Worm (Caenorhabditis elegans) whole organism, L2 larva: ENCODE data around the gene F46G11.2.

ENCODE experiments used
- C34F6.9 ChIP-seq: fragments of 150-350 bp; optimal IDR thresholded peaks from 2 replicates; lab custom pipeline; 2014; ENCODE audit warnings: missing biosample characterization, missing genetic modification characterization
- F13H6.1 ChIP-seq: sonication (generic microtip); optimal IDR thresholded peaks from 2 replicates; lab custom pipeline; 2016; ENCODE audit warnings: missing genetic modification characterization, missing compliant biosample characterization
- Y55F3AM.14 ChIP-seq: fragments of 200-800 bp; sonication (Bioruptor generic); optimal IDR thresholded peaks from 2 replicates; lab custom pipeline; 2018; ENCODE audit warnings: mild to moderate bottlenecking, missing genetic modification characterization, missing compliant biosample characterization
- ZK546.5 ChIP-seq: sonication (generic microtip); optimal IDR thresholded peaks from 2 replicates; lab custom pipeline; 2017; ENCODE audit warnings: missing biosample characterization, missing genetic modification characterization
- alr-1 ChIP-seq: fragments of 150-350 bp; optimal IDR thresholded peaks from 2 replicates; lab custom pipeline; 2014; ENCODE audit warnings: missing biosample characterization, missing genetic modification characterization
- aly-2 ChIP-seq: fragments of 150-350 bp; optimal IDR thresholded peaks from 2 replicates; lab custom pipeline; 2014; ENCODE audit warnings: missing biosample characterization, missing genetic modification characterization
- ama-1 ChIP-seq: fragments of 150-350 bp; optimal IDR thresholded peaks from 2 replicates; lab custom pipeline; 2018; ENCODE audit warnings: inconsistent platforms
- blmp-1 ChIP-seq: sonication (generic microtip); optimal IDR thresholded peaks from 2 replicates; lab custom pipeline; 2017; ENCODE audit warnings: missing genetic modification characterization, mild to moderate bottlenecking, missing compliant biosample characterization, antibody characterized with exemption, moderate library complexity; ENCODE audit not compliant: insufficient read depth
- ceh-16 ChIP-seq: fragments of 150-350 bp; optimal IDR thresholded peaks from 2 replicates; lab custom pipeline; 2014; ENCODE audit warnings: missing biosample characterization, missing genetic modification characterization
- ceh-82 ChIP-seq: fragments of 150-350 bp; optimal IDR thresholded peaks from 2 replicates; lab custom pipeline; 2014; ENCODE audit warnings: missing biosample characterization, missing genetic modification characterization
- crh-2 ChIP-seq: sonication (generic microtip); optimal IDR thresholded peaks from 2 replicates; lab custom pipeline; 2017; ENCODE audit warnings: missing biosample characterization, missing genetic modification characterization
- dmd-4 ChIP-seq: sonication (generic microtip); optimal IDR thresholded peaks from 2 replicates; lab custom pipeline; 2017; ENCODE audit warnings: missing biosample characterization, missing genetic modification characterization
- elt-1 ChIP-seq: fragments of 150-350 bp; optimal IDR thresholded peaks from 2 replicates; lab custom pipeline; 2014; ENCODE audit warnings: missing biosample characterization, missing genetic modification characterization
- elt-3 ChIP-seq: sonication (generic microtip); optimal IDR thresholded peaks from 2 replicates; lab custom pipeline; 2017; ENCODE audit warnings: missing biosample characterization, missing genetic modification characterization
- fos-1 ChIP-seq: fragments of 150-350 bp; optimal IDR thresholded peaks from 2 replicates; lab custom pipeline; 2014; ENCODE audit warnings: missing biosample characterization, missing genetic modification characterization
- gmeb-1 ChIP-seq: fragments of 150-350 bp; optimal IDR thresholded peaks from 2 replicates; lab custom pipeline; 2014; ENCODE audit warnings: missing biosample characterization, missing genetic modification characterization
- lin-11 ChIP-seq: fragments of 150-350 bp; sonication (generic microtip); optimal IDR thresholded peaks from 2 replicates; lab custom pipeline; 2014; ENCODE audit warnings: missing biosample characterization, missing genetic modification characterization, inconsistent platforms, mixed read lengths
- lin-13 ChIP-seq: fragments of 150-350 bp; optimal IDR thresholded peaks from 2 replicates; lab custom pipeline; 2014; ENCODE audit warnings: missing biosample characterization, missing genetic modification reagents, missing genetic modification characterization
- lin-39 ChIP-seq: fragments of 150-350 bp; optimal IDR thresholded peaks from 2 replicates; lab custom pipeline; 2014; ENCODE audit warnings: missing biosample characterization, missing genetic modification reagents, missing genetic modification characterization
- lsy-2 ChIP-seq, 2 experiments: fragments of 150-350 bp in 1 of 2; sonication (generic microtip) in 1 of 2; optimal IDR thresholded peaks; 2 replicates each; lab custom pipeline; 2014 to 2017; ENCODE audit warnings: missing biosample characterization in 2 of 2, missing genetic modification characterization in 2 of 2
- mab-5 ChIP-seq: fragments of 150-350 bp; optimal IDR thresholded peaks from 2 replicates; lab custom pipeline; 2014; ENCODE audit warnings: missing biosample characterization, missing genetic modification characterization
- mbf-1 ChIP-seq: sonication (generic microtip); optimal IDR thresholded peaks from 2 replicates; lab custom pipeline; 2017; ENCODE audit warnings: missing biosample characterization, missing genetic modification characterization
- nhr-10 ChIP-seq: sonication (generic microtip); optimal IDR thresholded peaks from 2 replicates; lab custom pipeline; 2017; ENCODE audit warnings: missing biosample characterization, missing genetic modification characterization
- nhr-11 ChIP-seq: fragments of 150-350 bp; optimal IDR thresholded peaks from 2 replicates; lab custom pipeline; 2014; ENCODE audit warnings: missing biosample characterization, missing genetic modification characterization
- nhr-12 ChIP-seq: fragments of 150-350 bp; optimal IDR thresholded peaks from 2 replicates; lab custom pipeline; 2014; ENCODE audit warnings: missing biosample characterization, missing genetic modification characterization
- nhr-129 ChIP-seq: fragments of 150-350 bp; optimal IDR thresholded peaks from 2 replicates; lab custom pipeline; 2014; ENCODE audit warnings: missing biosample characterization, missing genetic modification characterization
- nhr-21 ChIP-seq: fragments of 150-350 bp; optimal IDR thresholded peaks from 2 replicates; lab custom pipeline; 2014; ENCODE audit warnings: missing biosample characterization, missing genetic modification characterization
- nhr-23 ChIP-seq: fragments of 150-350 bp; optimal IDR thresholded peaks from 2 replicates; lab custom pipeline; 2014; ENCODE audit warnings: missing biosample characterization, missing genetic modification reagents, missing genetic modification characterization
- nhr-237 ChIP-seq: fragments of 150-350 bp; optimal IDR thresholded peaks from 2 replicates; lab custom pipeline; 2014; ENCODE audit warnings: missing biosample characterization, missing genetic modification characterization
- nhr-25 ChIP-seq: fragments of 150-350 bp; sonication (generic microtip); optimal IDR thresholded peaks from 3 replicates; lab custom pipeline; 2014; ENCODE audit warnings: missing biosample characterization, missing genetic modification characterization
- nhr-6 ChIP-seq: fragments of 150-350 bp; optimal IDR thresholded peaks from 2 replicates; lab custom pipeline; 2014; ENCODE audit warnings: missing biosample characterization, missing genetic modification characterization
- nhr-77 ChIP-seq: fragments of 150-350 bp; optimal IDR thresholded peaks from 2 replicates; lab custom pipeline; 2014; ENCODE audit warnings: missing biosample characterization, missing genetic modification characterization
- peb-1 ChIP-seq: fragments of 150-350 bp; optimal IDR thresholded peaks from 2 replicates; lab custom pipeline; 2014; ENCODE audit warnings: missing biosample characterization, missing genetic modification characterization
- sem-4 ChIP-seq: fragments of 150-350 bp; optimal IDR thresholded peaks from 2 replicates; lab custom pipeline; 2014; ENCODE audit warnings: missing biosample characterization, missing genetic modification reagents, missing genetic modification characterization
- skn-1 ChIP-seq: sonication (generic microtip); optimal IDR thresholded peaks from 2 replicates; lab custom pipeline; 2017; ENCODE audit warnings: missing biosample characterization, missing genetic modification characterization
- sma-3 ChIP-seq: sonication (generic microtip); optimal IDR thresholded peaks from 2 replicates; lab custom pipeline; 2016; ENCODE audit warnings: missing genetic modification reagents, missing genetic modification characterization, missing compliant biosample characterization
- sma-9 ChIP-seq, 2 experiments: fragments of 150-350 bp in 1 of 2; sonication (generic microtip) in 1 of 2; optimal IDR thresholded peaks; 2 replicates each; lab custom pipeline; 2014 to 2016; ENCODE audit warnings: missing genetic modification characterization in 2 of 2, mild to moderate bottlenecking in 1 of 2, missing biosample characterization in 1 of 2, missing compliant biosample characterization in 1 of 2, missing genetic modification reagents in 1 of 2, moderate library complexity in 1 of 2
- snpc-4 ChIP-seq: fragments of 150-350 bp; optimal IDR thresholded peaks from 2 replicates; lab custom pipeline; 2014; ENCODE audit warnings: missing biosample characterization, missing genetic modification characterization
- unc-39 ChIP-seq: fragments of 150-350 bp; optimal IDR thresholded peaks from 2 replicates; lab custom pipeline; 2014; ENCODE audit warnings: missing biosample characterization, missing genetic modification characterization
- unc-55 ChIP-seq: fragments of 150-350 bp; sonication (generic microtip); optimal IDR thresholded peaks from 3 replicates; lab custom pipeline; 2014; ENCODE audit warnings: missing biosample characterization, missing genetic modification reagents, missing genetic modification characterization
- zag-1 ChIP-seq: fragments of 150-350 bp; optimal IDR thresholded peaks from 2 replicates; lab custom pipeline; 2014; ENCODE audit warnings: missing biosample characterization, missing genetic modification characterization
- ztf-1 ChIP-seq: fragments of 200-800 bp; sonication (Bioruptor generic); conservative IDR thresholded peaks from 2 replicates; pipeline ENCODE4 v1.3.6; 2022; ENCODE audit warnings: missing genetic modification characterization, missing compliant biosample characterization
- ztf-11 ChIP-seq: sonication (generic microtip); optimal IDR thresholded peaks from 2 replicates; lab custom pipeline; 2017; ENCODE audit warnings: missing biosample characterization, missing genetic modification characterization
- ztf-4 ChIP-seq: fragments of 150-350 bp; optimal IDR thresholded peaks from 2 replicates; lab custom pipeline; 2014; ENCODE audit warnings: missing biosample characterization, missing genetic modification characterization

The F46G11.2 gene

ce11 chrX:5828085-5828484 is 40.1 kb downstream of the F46G11.2 start (continued):
- TF ChIP-seq nhr-21 (tag; lab: Kevin White, UChicago): peak; percentile 65

- TF ChIP-seq unc-39 (no peak), fos-1 (peak; percentile 10)
Measured at ce11 chrX:5829175-5829574, 41.2 kb downstream of the F46G11.2 start, which contains the start of gene acp-5. Gene acp-5, plus strand, starts transcription at chrX:5829435.

ce11 chrX:5831827-5832226 is 43.9 kb downstream of the F46G11.2 start:
- TF ChIP-seq zag-1 (tag; lab: Kevin White, UChicago) (no peak), nhr-129 (tag; lab: Kevin White, UChicago) (no peak), fos-1 (peak; percentile 16), lin-13 (GFP tag; lab: Kevin White, UChicago) (no peak), nhr-237 (tag; lab: Kevin White, UChicago) (no peak)

ce11 chrX:5834581-5835481 is 46.9 kb downstream of the F46G11.2 start, which contains the start of gene F13D11.4:
Gene F13D11.4, minus strand, starts transcription at chrX:5834805.
- TF ChIP-seq nhr-11 (no peak), ZK546.5 (tag; lab: Kevin White, UChicago) (no peak), ceh-82 (tag; lab: Kevin White, UChicago) (no peak), zag-1 (tag; lab: Kevin White, UChicago) (no peak), gmeb-1 (tag; lab: Kevin White, UChicago) (no peak), sma-9 (GFP tag; optimal IDR thresholded peaks at IDR 0.05; lab: Kevin White, UChicago) (peak; percentile 38), sma-9 (tag; optimal IDR thresholded peaks at IDR 0.05; lab: Kevin White, UChicago) (no peak), nhr-10 (tag; lab: Kevin White, UChicago) (no peak), nhr-77 (tag; lab: Kevin White, UChicago) (no peak), crh-2 (no peak), lin-39 (tag; lab: Kevin White, UChicago) (no peak), F13H6.1 (tag; lab: Kevin White, UChicago) (no peak), peb-1 (tag; lab: Kevin White, UChicago) (no peak), aly-2 (tag; lab: Kevin White, UChicago) (no peak), mbf-1 (tag; lab: Kevin White, UChicago) (no peak), skn-1 (tag; lab: Kevin White, UChicago) (no peak), ztf-1 (GFP tag; lab: Robert Waterston, UW) (no peak), ceh-16 (tag; lab: Kevin White, UChicago) (no peak), nhr-12 (tag; lab: Kevin White, UChicago) (no peak), nhr-6 (no peak), blmp-1 (tag; lab: Kevin White, UChicago) (peak; percentile 25), alr-1 (tag; lab: Kevin White, UChicago) (no peak), mab-5 (tag; lab: Kevin White, UChicago) (no peak), unc-55 (no peak), sem-4 (tag; lab: Kevin White, UChicago) (no peak), elt-1 (no peak), snpc-4 (tag; lab: Kevin White, UChicago) (no peak), nhr-129 (tag; lab: Kevin White, UChicago) (no peak), lsy-2 (tag; optimal IDR thresholded peaks at IDR 0.05; lab: Kevin White, UChicago) (no peak), ztf-11 (no peak), C34F6.9 (tag; lab: Kevin White, UChicago) (no peak), lin-11 (tag; lab: Kevin White, UChicago) (no peak), elt-3 (tag; lab: Kevin White, UChicago) (no peak), nhr-23 (tag; lab: Kevin White, UChicago) (no peak), nhr-237 (tag; lab: Kevin White, UChicago) (no peak), Y55F3AM.14 (no peak), ama-1 (lab: Kevin White, UChicago) (no peak), nhr-25 (tag; lab: Kevin White, UChicago) (peak; percentile 27), sma-3 (GFP tag; lab: Kevin White, UChicago) (peak; percentile 51), ztf-4 (no peak), unc-39 (no peak), nhr-21 (tag; lab: Kevin White, UChicago) (peak; percentile 58), dmd-4 (tag; lab: Kevin White, UChicago) (no peak), fos-1 (no peak), lin-13 (GFP tag; lab: Kevin White, UChicago) (no peak)
